Fruit fly (Drosophila melanogaster) whole organism, embryonic: ENCODE data around the gene CG5498.
A peak's percentile ranks its signal among the peaks of the same experiment; 100 is the strongest.

Experiments used
- Adf1 ChIP-seq: fragments of 200-800 bp; sonication (Bioruptor generic); IDR thresholded peaks from 2 replicates; pipeline ENCODE4 v1.3.6; 2022; ENCODE audit warnings: missing biosample characterization, missing genetic modification characterization
- CG10431 ChIP-seq: fragments of 200-800 bp; sonication (Bioruptor generic); optimal IDR thresholded peaks from 3 replicates; lab custom pipeline; 2018; ENCODE audit warnings: missing biosample characterization, mild to moderate bottlenecking, missing genetic modification characterization
- CG11696 ChIP-seq: fragments of 200-800 bp; sonication (Bioruptor generic); IDR thresholded peaks from 2 replicates; pipeline ENCODE4 v1.3.6; 2022; ENCODE audit warnings: missing biosample characterization, missing genetic modification characterization
- CG12155 ChIP-seq: fragments of 200-800 bp; sonication (Bioruptor generic); optimal IDR thresholded peaks from 3 replicates; lab custom pipeline; 2016; ENCODE audit warnings: missing biosample characterization, missing genetic modification characterization
- CG1233 ChIP-seq: fragments of 200-800 bp; sonication (Bioruptor generic); optimal IDR thresholded peaks from 4 replicates; lab custom pipeline; 2018; ENCODE audit warnings: missing biosample characterization, mild to moderate bottlenecking, missing genetic modification characterization
- CG13123 ChIP-seq: fragments of 200-800 bp; sonication (Bioruptor generic); optimal IDR thresholded peaks from 2 replicates; lab custom pipeline; 2016; ENCODE audit warnings: missing biosample characterization, missing genetic modification characterization
- CG13296 ChIP-seq: fragments of 200-800 bp; sonication (Bioruptor generic); optimal IDR thresholded peaks from 3 replicates; lab custom pipeline; 2018; ENCODE audit warnings: missing biosample characterization, mild to moderate bottlenecking, missing genetic modification characterization
- CG14050 ChIP-seq: fragments of 200-800 bp; sonication (Bioruptor generic); IDR thresholded peaks from 3 replicates; pipeline ENCODE4 v1.3.6; 2022; ENCODE audit warnings: missing biosample characterization, missing genetic modification characterization
- CG1647 ChIP-seq: fragments of 200-800 bp; sonication (Bioruptor generic); optimal IDR thresholded peaks from 3 replicates; lab custom pipeline; 2016; ENCODE audit warnings: missing biosample characterization, missing genetic modification characterization
- CG16779 ChIP-seq: fragments of 200-800 bp; sonication (Bioruptor generic); IDR thresholded peaks from 2 replicates; pipeline ENCODE4 v1.3.6; 2022; ENCODE audit warnings: missing biosample characterization, missing genetic modification characterization
- CG17912 ChIP-seq: fragments of 200-800 bp; sonication (Bioruptor generic); optimal IDR thresholded peaks from 2 replicates; lab custom pipeline; 2018; ENCODE audit warnings: missing biosample characterization, mild to moderate bottlenecking, missing genetic modification characterization
- CG1792 ChIP-seq: fragments of 200-800 bp; sonication (Bioruptor generic); optimal IDR thresholded peaks from 2 replicates; lab custom pipeline; 2016; ENCODE audit warnings: missing biosample characterization, missing genetic modification characterization
- CG1832 ChIP-seq: fragments of 200-800 bp; sonication (Bioruptor generic); optimal IDR thresholded peaks from 2 replicates; lab custom pipeline; 2017; ENCODE audit warnings: missing biosample characterization, mild to moderate bottlenecking, missing genetic modification characterization, inconsistent platforms
- CG2129 ChIP-seq: fragments of 200-800 bp; sonication (Bioruptor generic); IDR thresholded peaks from 2 replicates; pipeline ENCODE4 v1.3.6; 2022; ENCODE audit warnings: missing biosample characterization, missing genetic modification characterization; ENCODE audit not compliant: partially characterized antibody
- CG3163 ChIP-seq: fragments of 200-800 bp; sonication (Bioruptor generic); optimal IDR thresholded peaks from 3 replicates; lab custom pipeline; 2016; ENCODE audit warnings: missing biosample characterization, missing genetic modification characterization
- CG42726 ChIP-seq: fragments of 200-800 bp; sonication (Bioruptor generic); IDR thresholded peaks from 2 replicates; pipeline ENCODE4 v1.3.6; 2022; ENCODE audit warnings: missing biosample characterization, missing genetic modification characterization; ENCODE audit not compliant: partially characterized antibody
- CG4282 ChIP-seq: fragments of 200-800 bp; sonication (Bioruptor generic); optimal IDR thresholded peaks from 2 replicates; lab custom pipeline; 2016; ENCODE audit warnings: missing biosample characterization, missing genetic modification characterization
- CG4707 ChIP-seq: fragments of 200-800 bp; sonication (Bioruptor generic); optimal IDR thresholded peaks from 2 replicates; lab custom pipeline; 2018; ENCODE audit warnings: missing biosample characterization, mild to moderate bottlenecking, missing genetic modification characterization, moderate library complexity
- CG4730 ChIP-seq: fragments of 200-800 bp; sonication (Bioruptor generic); IDR thresholded peaks from 2 replicates; pipeline ENCODE4 v1.3.6; 2022; ENCODE audit warnings: missing biosample characterization, missing genetic modification characterization
- CG9932 ChIP-seq: fragments of 200-800 bp; sonication (Bioruptor generic); IDR thresholded peaks from 2 replicates; pipeline ENCODE4 v1.3.6; 2022; ENCODE audit warnings: missing biosample characterization, missing genetic modification characterization
- HLH54F ChIP-seq: fragments of 200-800 bp; sonication (Bioruptor generic); optimal IDR thresholded peaks from 3 replicates; lab custom pipeline; 2016; ENCODE audit warnings: missing biosample characterization, missing genetic modification characterization
- Hmr ChIP-seq: fragments of 200-800 bp; sonication (Bioruptor generic); optimal IDR thresholded peaks from 3 replicates; lab custom pipeline; 2017; ENCODE audit warnings: mild to moderate bottlenecking, missing biosample characterization, missing genetic modification reagents, missing genetic modification characterization
- Hmx ChIP-seq: fragments of 200-800 bp; sonication (Bioruptor generic); optimal IDR thresholded peaks from 2 replicates; lab custom pipeline; 2016; ENCODE audit warnings: missing biosample characterization, missing genetic modification characterization
- Mrtf ChIP-seq: fragments of 200-800 bp; sonication (Bioruptor generic); IDR thresholded peaks from 3 replicates; pipeline ENCODE4 v1.3.6; 2022; ENCODE audit warnings: missing biosample characterization, missing genetic modification characterization
- Nf-YA ChIP-seq: fragments of 200-800 bp; sonication (Bioruptor generic); IDR thresholded peaks from 2 replicates; pipeline ENCODE4 v1.3.6; 2022; ENCODE audit warnings: missing biosample characterization, missing genetic modification characterization
- PHDP ChIP-seq: fragments of 200-800 bp; sonication (Bioruptor generic); optimal IDR thresholded peaks from 3 replicates; lab custom pipeline; 2018; ENCODE audit warnings: missing biosample characterization, mild to moderate bottlenecking, missing genetic modification characterization, moderate library complexity
- Rx ChIP-seq: fragments of 200-800 bp; sonication (Bioruptor generic); IDR thresholded peaks from 2 replicates; pipeline ENCODE4 v1.3.6; 2022; ENCODE audit warnings: missing biosample characterization, missing genetic modification characterization
- Scr ChIP-seq: fragments of 200-800 bp; sonication (Bioruptor generic); IDR thresholded peaks from 2 replicates; pipeline ENCODE4 v1.3.6; 2022; ENCODE audit warnings: missing biosample characterization, missing genetic modification characterization; ENCODE audit not compliant: partially characterized antibody
- Spps ChIP-seq: fragments of 200-800 bp; sonication (Bioruptor generic); optimal IDR thresholded peaks from 2 replicates; lab custom pipeline; 2018; ENCODE audit warnings: missing biosample characterization, mild to moderate bottlenecking, missing genetic modification characterization
- TFAM ChIP-seq: fragments of 200-800 bp; sonication (Bioruptor generic); optimal IDR thresholded peaks from 2 replicates; lab custom pipeline; 2017; ENCODE audit warnings: missing biosample characterization, missing genetic modification characterization, inconsistent platforms
- Usf ChIP-seq: fragments of 200-800 bp; sonication (Bioruptor generic); optimal IDR thresholded peaks from 2 replicates; lab custom pipeline; 2017; ENCODE audit warnings: missing genotype, missing biosample characterization, missing genetic modification characterization
- abd-A ChIP-seq: fragments of 200-800 bp; sonication (Bioruptor generic); optimal IDR thresholded peaks from 3 replicates; lab custom pipeline; 2019; ENCODE audit warnings: missing biosample characterization, mild to moderate bottlenecking, missing genetic modification characterization, moderate library complexity
- aop ChIP-seq: fragments of 200-800 bp; sonication (Bioruptor generic); IDR thresholded peaks from 2 replicates; pipeline ENCODE4 v1.3.6; 2022; ENCODE audit warnings: missing biosample characterization, missing genetic modification characterization
- ase ChIP-seq: fragments of 200-800 bp; sonication (Bioruptor generic); IDR thresholded peaks from 3 replicates; pipeline ENCODE4 v1.3.6; 2022; ENCODE audit warnings: missing biosample characterization, missing genetic modification characterization
- ash1 ChIP-seq: fragments of 200-800 bp; sonication (Bioruptor generic); optimal IDR thresholded peaks from 2 replicates; lab custom pipeline; 2018; ENCODE audit warnings: missing biosample characterization, mild to moderate bottlenecking, missing genetic modification characterization
- h ChIP-seq: fragments of >200 bp; optimal IDR thresholded peaks from 2 replicates; lab custom pipeline; 2017
- lab ChIP-seq: fragments of 200-800 bp; sonication (Bioruptor generic); optimal IDR thresholded peaks from 3 replicates; lab custom pipeline; 2017; ENCODE audit warnings: missing biosample characterization, missing genetic modification characterization, mild to moderate bottlenecking, moderate library complexity, missing genetic modification reagents
- pnt ChIP-seq: fragments of 200-800 bp; sonication (Bioruptor generic); optimal IDR thresholded peaks from 3 replicates; lab custom pipeline; 2016; ENCODE audit warnings: missing biosample characterization, missing genetic modification characterization
- scrt ChIP-seq: fragments of 200-800 bp; sonication (Bioruptor generic); optimal IDR thresholded peaks from 2 replicates; lab custom pipeline; 2018; ENCODE audit warnings: missing biosample characterization, mild to moderate bottlenecking, missing genetic modification characterization, moderate library complexity
- slp2 ChIP-seq: fragments of 200-800 bp; sonication (Bioruptor generic); optimal IDR thresholded peaks from 2 replicates; lab custom pipeline; 2016; ENCODE audit warnings: missing biosample characterization, missing genetic modification characterization
- tgo ChIP-seq: fragments of 200-800 bp; sonication (Bioruptor generic); IDR thresholded peaks from 3 replicates; pipeline ENCODE4 v1.3.6; 2022; ENCODE audit warnings: missing biosample characterization, missing genetic modification characterization
- vfl ChIP-seq: fragments of 200-800 bp; sonication (Bioruptor generic); optimal IDR thresholded peaks from 2 replicates; lab custom pipeline; 2016; ENCODE audit warnings: missing biosample characterization, missing genetic modification characterization

The CG5498 gene

dm6 chr3L:20398243-20399222, 14.6 kb upstream of the CG5498 start (continued):
- TF ChIP-seq Hmx (GFP tag; lab: Kevin White, UChicago), result peak; percentile 69
- peak; percentile 56 for TF ChIP-seq CG10431 (GFP tag; lab: Kevin White, UChicago)
- peak; percentile 13 for TF ChIP-seq CG3163 (GFP tag; lab: Kevin White, UChicago)
- TF ChIP-seq pnt (GFP tag; lab: Kevin White, UChicago), result peak; percentile 66
- peak; percentile 74 for TF ChIP-seq CG12155 (GFP tag; lab: Kevin White, UChicago)
- TF ChIP-seq abd-A (tag; lab: Kevin White, UChicago), result peak; percentile 87
- TF ChIP-seq aop (GFP tag; lab: Robert Waterston, UW), result no peak
- TF ChIP-seq CG16779 (GFP tag; lab: Robert Waterston, UW), result no peak
- TF ChIP-seq lab (GFP tag; lab: Kevin White, UChicago), result peak; percentile 88
- peak; percentile 86 for TF ChIP-seq scrt (GFP tag; lab: Kevin White, UChicago)
- TF ChIP-seq Adf1 (GFP tag; lab: Robert Waterston, UW), result peak; percentile 32
- TF ChIP-seq h (lab: Kevin White, UChicago), result no peak
- peak; percentile 42 for TF ChIP-seq CG13123
- TF ChIP-seq CG1647 (GFP tag; lab: Kevin White, UChicago), result peak; percentile 65
- TF ChIP-seq slp2 (GFP tag; lab: Kevin White, UChicago), result peak; percentile 57
- peak; percentile 41 for TF ChIP-seq CG1792 (GFP tag; lab: Kevin White, UChicago)
- TF ChIP-seq CG13296, result peak; percentile 86
- TF ChIP-seq Scr (GFP tag; lab: Robert Waterston, UW), result no peak
- TF ChIP-seq Hmr (GFP tag; lab: Kevin White, UChicago), result peak; percentile 88
- peak; percentile 48; the same call in 1 of the 2 replicates for TF ChIP-seq Rx (GFP tag; lab: Robert Waterston, UW)
- TF ChIP-seq CG4707, result peak; percentile 54
- TF ChIP-seq TFAM (GFP tag; lab: Kevin White, UChicago), result no peak
- TF ChIP-seq PHDP (tag; lab: Kevin White, UChicago), result peak; percentile 90
- TF ChIP-seq vfl (GFP tag; lab: Kevin White, UChicago), result peak; percentile 55
- peak; percentile 38 for TF ChIP-seq CG1832
- peak; percentile 69 for TF ChIP-seq CG14050 (GFP tag; lab: Robert Waterston, UW)
- TF ChIP-seq CG4730 (GFP tag; lab: Robert Waterston, UW), result peak; percentile 26; the same call in 1 of the 2 replicates
- TF ChIP-seq Spps, result peak; percentile 42
- peak; percentile 79 for TF ChIP-seq tgo (GFP tag; lab: Robert Waterston, UW)
- peak; percentile 80 for TF ChIP-seq CG9932 (GFP tag; lab: Robert Waterston, UW)
- peak; percentile 66 for TF ChIP-seq CG11696 (GFP tag; lab: Robert Waterston, UW)
- TF ChIP-seq ash1, result no peak
- TF ChIP-seq Nf-YA (GFP tag; lab: Robert Waterston, UW), result 0 out of 2 replicates have a peak, but pooled peaks have one; percentile 39
- TF ChIP-seq HLH54F (GFP tag; lab: Kevin White, UChicago), result peak; percentile 65
- TF ChIP-seq CG4282 (GFP tag; lab: Kevin White, UChicago), result no peak
- TF ChIP-seq CG17912 (GFP tag; lab: Kevin White, UChicago), result no peak
- peak; percentile 90 for TF ChIP-seq CG1233 (GFP tag; lab: Kevin White, UChicago)
- no peak for TF ChIP-seq CG2129 (GFP tag; lab: Robert Waterston, UW)
- TF ChIP-seq Usf (GFP tag; lab: Kevin White, UChicago), result peak; percentile 39
- TF ChIP-seq ase (GFP tag; lab: Robert Waterston, UW), result peak; percentile 79
- TF ChIP-seq Mrtf, result peak; percentile 63; the same call in 1 of the 3 replicates
- no peak for TF ChIP-seq CG42726 (GFP tag; lab: Robert Waterston, UW)
- TF ChIP-seq, all 482 proteins: peak for 383
